Worm (Caenorhabditis elegans): ENCODE measurements around the gene mca-3.

The mca-3 gene

DNA sequence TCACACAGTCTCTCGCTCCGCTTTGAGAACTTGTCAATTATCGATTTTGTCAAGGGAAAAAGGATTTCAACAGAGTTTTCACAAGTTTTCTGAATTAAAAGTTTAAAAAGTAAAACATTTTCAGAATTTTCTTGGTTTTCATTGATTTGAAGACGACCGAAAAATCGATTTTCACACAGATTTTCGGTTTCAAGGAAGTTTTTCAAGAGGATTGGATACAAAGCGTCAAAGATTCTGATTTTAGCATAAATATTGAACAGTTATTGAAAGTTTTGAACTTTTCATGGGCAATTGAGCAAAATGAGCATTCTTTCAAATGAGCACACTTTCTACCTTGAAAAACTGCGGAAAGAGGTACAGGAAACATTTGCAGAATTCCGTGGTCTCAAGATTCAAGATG is 61.0 kb downstream of the mca-3 start, which contains the start of gene Y67D8C.2:
Gene Y67D8C.2 (plus strand): TSS at position 301 of the 400 bp plus-strand sequence.
- TF ChIP-seq mls-2 (tag; optimal IDR thresholded peaks at IDR 0.05) (no peak), lin-13 (tag; optimal IDR thresholded peaks at IDR 0.05) (no peak), flh-1 (GFP tag; optimal IDR thresholded peaks at IDR 0.05) (no peak), ces-1 (GFP tag; optimal IDR thresholded peaks at IDR 0.05) (no peak), unc-62 (GFP tag; optimal IDR thresholded peaks at IDR 0.05) (no peak), ceh-39 (tag; optimal IDR thresholded peaks at IDR 0.05) (no peak), mab-5 (tag; optimal IDR thresholded peaks at IDR 0.05) (no peak), lsy-2 (tag; optimal IDR thresholded peaks at IDR 0.05) (no peak), mep-1 (tag; optimal IDR thresholded peaks at IDR 0.05) (no peak), snpc-4 (tag; optimal IDR thresholded peaks at IDR 0.05) (no peak)

DNA sequence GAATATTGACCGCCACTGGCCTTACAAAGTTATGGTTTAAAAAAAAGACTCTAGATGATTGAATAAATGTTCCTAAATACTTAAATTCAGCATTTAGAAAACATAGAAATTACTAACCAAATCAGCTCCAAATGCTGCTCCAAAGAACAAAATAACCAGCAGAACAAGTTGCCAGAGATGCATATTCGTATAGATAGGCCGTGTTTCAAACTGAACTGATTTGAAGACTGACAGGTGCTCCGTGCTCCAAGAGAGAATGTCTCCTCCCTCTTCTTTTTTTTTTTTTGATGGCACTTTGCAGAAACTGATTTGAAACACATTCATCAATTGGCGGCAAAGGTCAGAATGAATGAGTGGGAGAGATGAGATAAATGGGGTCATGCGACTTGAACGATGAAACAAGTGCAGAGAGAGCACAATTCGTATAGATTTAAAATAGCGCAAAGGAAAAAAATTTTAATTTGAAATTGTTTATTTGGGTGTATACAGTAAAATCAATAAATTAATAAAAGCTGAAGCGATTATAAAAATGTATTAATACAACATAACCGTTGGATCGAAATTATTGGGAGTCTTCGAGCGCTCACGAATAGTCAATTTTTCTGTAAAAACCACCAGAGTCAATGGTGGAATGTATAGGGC is 63.2 kb downstream of the mca-3 start, which contains the start of gene cpg-9:
Gene cpg-9 (minus strand): TSS at position 592 of the 642 bp plus-strand sequence.
- TF ChIP-seq elt-3 (tag; optimal IDR thresholded peaks at IDR 0.05): no peak
- TF ChIP-seq snpc-4 (tag; optimal IDR thresholded peaks at IDR 0.05): no peak
- no peak for TF ChIP-seq nhr-28 (tag; optimal IDR thresholded peaks at IDR 0.05)
- TF ChIP-seq M03D4.4 (tag; optimal IDR thresholded peaks at IDR 0.05): no peak
- no peak for TF ChIP-seq sptf-1 (tag; optimal IDR thresholded peaks at IDR 0.05)
- TF ChIP-seq unc-62 (GFP tag; optimal IDR thresholded peaks at IDR 0.05): no peak
- no peak for TF ChIP-seq tbx-8 (GFP tag; optimal IDR thresholded peaks at IDR 0.05)
- TF ChIP-seq flh-1 (GFP tag; optimal IDR thresholded peaks at IDR 0.05): no peak
- TF ChIP-seq mep-1 (tag; optimal IDR thresholded peaks at IDR 0.05): no peak
- no peak for TF ChIP-seq ces-1 (GFP tag; optimal IDR thresholded peaks at IDR 0.05)
- TF ChIP-seq ham-2 (GFP tag; optimal IDR thresholded peaks at IDR 0.05): no peak
- TF ChIP-seq lin-32 (GFP tag; optimal IDR thresholded peaks at IDR 0.05): no peak
- TF ChIP-seq lin-13 (tag; optimal IDR thresholded peaks at IDR 0.05): no peak

DNA sequence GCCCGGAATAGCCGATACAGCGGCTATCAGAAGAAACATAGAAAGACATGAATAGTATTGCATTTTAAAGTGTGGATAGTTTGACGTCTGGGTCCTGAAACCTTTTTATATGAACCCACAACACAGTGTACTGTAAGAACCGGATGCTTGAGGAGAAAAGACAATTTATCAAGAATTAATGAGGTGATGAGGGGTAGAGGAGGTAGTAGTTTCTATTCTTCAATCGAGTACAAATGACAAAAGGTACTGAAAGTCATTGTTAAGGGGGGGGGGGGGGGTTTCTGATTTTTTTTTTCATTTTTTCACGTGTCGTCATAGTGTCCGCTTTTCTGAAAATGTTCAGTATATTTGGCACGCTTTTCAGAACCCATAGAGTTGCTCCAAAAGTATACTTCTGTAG is 66.1 kb downstream of the mca-3 start, which contains the start of gene Y67D8C.7:
Gene Y67D8C.7 (minus strand): TSS at position 101 of the 400 bp plus-strand sequence.
- TF ChIP-seq bed-3 (GFP tag; optimal IDR thresholded peaks at IDR 0.05) (no peak), flh-1 (GFP tag; optimal IDR thresholded peaks at IDR 0.05) (no peak), ceh-43 (GFP tag; optimal IDR thresholded peaks at IDR 0.05) (no peak), mab-5 (tag; optimal IDR thresholded peaks at IDR 0.05) (no peak), pha-4 (tag; optimal IDR thresholded peaks at IDR 0.05) (no peak), hlh-1 (tag; optimal IDR thresholded peaks at IDR 0.05) (no peak), nhr-12 (tag; optimal IDR thresholded peaks at IDR 0.05) (no peak), elt-1 (tag; optimal IDR thresholded peaks at IDR 0.05; ENCODE audit: borderline replicate concordance, insufficient read depth) (no peak), ces-1 (GFP tag; optimal IDR thresholded peaks at IDR 0.05) (no peak), elt-3 (tag; optimal IDR thresholded peaks at IDR 0.05) (no peak), blmp-1 (tag; optimal IDR thresholded peaks at IDR 0.05) (no peak), lin-13 (tag; optimal IDR thresholded peaks at IDR 0.05) (no peak), nhr-76 (tag; optimal IDR thresholded peaks at IDR 0.05) (no peak), nhr-28 (tag; optimal IDR thresholded peaks at IDR 0.05) (no peak), nhr-237 (tag; optimal IDR thresholded peaks at IDR 0.05) (no peak), ceh-83 (GFP tag; optimal IDR thresholded peaks at IDR 0.05) (no peak), unc-120 (tag; optimal IDR thresholded peaks at IDR 0.05; ENCODE audit: poor library complexity, severe bottlenecking) (no peak), sem-2 (GFP tag; optimal IDR thresholded peaks at IDR 0.05) (no peak), ham-2 (GFP tag; optimal IDR thresholded peaks at IDR 0.05) (no peak)

DNA sequence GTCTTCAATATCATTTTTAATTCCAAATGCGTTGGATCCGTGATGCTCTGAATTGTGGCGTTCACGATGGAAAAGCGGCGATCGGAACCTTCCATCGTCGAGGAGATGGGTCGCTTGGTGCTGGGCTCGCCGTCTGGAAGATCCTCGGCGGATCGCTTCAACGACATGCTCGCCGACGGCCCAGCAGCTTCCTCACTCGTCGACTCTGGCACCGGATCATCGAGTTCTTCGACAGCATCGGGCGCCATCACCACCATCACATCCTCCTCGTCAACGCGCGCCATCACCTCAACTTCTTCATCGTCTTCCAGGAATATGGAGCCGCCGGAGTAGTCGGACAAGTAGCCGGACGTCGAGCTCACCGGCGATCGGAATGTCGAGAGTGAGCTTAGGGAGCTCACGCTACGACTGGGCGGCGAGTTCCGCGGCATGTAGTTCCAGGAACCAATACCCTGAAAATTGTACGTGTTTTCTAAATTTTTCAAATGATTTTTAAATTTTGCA is 70.0 kb downstream of the mca-3 start, which contains the start of gene Y67D8C.6:
Gene Y67D8C.6 (minus strand): TSS at position 454 of the 504 bp plus-strand sequence.
- TF ChIP-seq flh-1 (GFP tag; optimal IDR thresholded peaks at IDR 0.05) (no peak), tbx-8 (GFP tag; optimal IDR thresholded peaks at IDR 0.05) (no peak), ztf-11 (tag; optimal IDR thresholded peaks at IDR 0.05) (no peak), lin-13 (tag; optimal IDR thresholded peaks at IDR 0.05) (no peak), snpc-4 (tag; optimal IDR thresholded peaks at IDR 0.05) (no peak), cnd-1 (tag; optimal IDR thresholded peaks at IDR 0.05) (no peak), lin-32 (GFP tag; optimal IDR thresholded peaks at IDR 0.05) (no peak), elt-3 (tag; optimal IDR thresholded peaks at IDR 0.05) (no peak), ham-2 (GFP tag; optimal IDR thresholded peaks at IDR 0.05) (no peak), ceh-39 (tag; optimal IDR thresholded peaks at IDR 0.05) (no peak), unc-62 (GFP tag; optimal IDR thresholded peaks at IDR 0.05) (no peak), drap-1 (GFP tag; optimal IDR thresholded peaks at IDR 0.05) (no peak), nhr-28 (tag; optimal IDR thresholded peaks at IDR 0.05) (no peak), nhr-237 (tag; optimal IDR thresholded peaks at IDR 0.05) (no peak), mls-2 (tag; optimal IDR thresholded peaks at IDR 0.05) (no peak), M03D4.4 (tag; optimal IDR thresholded peaks at IDR 0.05) (no peak), sem-2 (GFP tag; optimal IDR thresholded peaks at IDR 0.05) (no peak)
